Fruit fly (Drosophila melanogaster) whole organism, embryonic: ENCODE results near the gene CG34325.

ENCODE experiments used
- Asciz ChIP-seq: fragments of 200-800 bp; sonication (Bioruptor generic); optimal IDR thresholded peaks from 2 replicates; lab custom pipeline; 2017; ENCODE audit warnings: missing biosample characterization, mild to moderate bottlenecking, missing genetic modification characterization, missing genetic modification reagents
- Blimp-1 ChIP-seq: fragments of 200-800 bp; sonication (Bioruptor generic); optimal IDR thresholded peaks from 3 replicates; lab custom pipeline; 2018; ENCODE audit warnings: missing biosample characterization, missing genetic modification characterization, mild to moderate bottlenecking, moderate library complexity, missing genetic modification reagents
- CG10274 ChIP-seq: fragments of 200-800 bp; sonication (Bioruptor generic); optimal IDR thresholded peaks from 3 replicates; lab custom pipeline; 2017; ENCODE audit warnings: missing biosample characterization, mild to moderate bottlenecking, missing genetic modification characterization
- CG11504 ChIP-seq: fragments of 200-800 bp; sonication (Bioruptor generic); optimal IDR thresholded peaks from 3 replicates; lab custom pipeline; 2019; ENCODE audit warnings: missing biosample characterization, mild to moderate bottlenecking, missing genetic modification characterization, moderate library complexity
- CG12391 ChIP-seq: fragments of 200-800 bp; sonication (Bioruptor generic); optimal IDR thresholded peaks from 3 replicates; lab custom pipeline; 2018; ENCODE audit warnings: missing biosample characterization, mild to moderate bottlenecking, missing genetic modification characterization, moderate library complexity
- CG13424 ChIP-seq: fragments of 200-800 bp; sonication (Bioruptor generic); optimal IDR thresholded peaks from 2 replicates; lab custom pipeline; 2019; ENCODE audit warnings: missing biosample characterization, mild to moderate bottlenecking, missing genetic modification characterization, moderate library complexity
- CG14710 ChIP-seq: fragments of 200-800 bp; sonication (Bioruptor generic); optimal IDR thresholded peaks from 3 replicates; lab custom pipeline; 2019; ENCODE audit warnings: missing biosample characterization, mild to moderate bottlenecking, missing genetic modification characterization, moderate library complexity
- CG15269 ChIP-seq: fragments of 200-800 bp; sonication (Bioruptor generic); optimal IDR thresholded peaks from 2 replicates; lab custom pipeline; 2018; ENCODE audit warnings: missing biosample characterization, mild to moderate bottlenecking, missing genetic modification characterization, moderate library complexity
- CG17328 ChIP-seq: fragments of 200-800 bp; sonication (Bioruptor generic); IDR thresholded peaks from 2 replicates; pipeline ENCODE4 v1.3.6; 2022; ENCODE audit warnings: missing biosample characterization, missing genetic modification characterization
- CG17359 ChIP-seq: fragments of 200-800 bp; sonication (Bioruptor generic); optimal IDR thresholded peaks from 3 replicates; lab custom pipeline; 2018; ENCODE audit warnings: missing biosample characterization, mild to moderate bottlenecking, missing genetic modification characterization, moderate library complexity
- CG17385 ChIP-seq: fragments of 200-800 bp; sonication (Bioruptor generic); optimal IDR thresholded peaks from 3 replicates; lab custom pipeline; 2018; ENCODE audit warnings: missing biosample characterization, mild to moderate bottlenecking, missing genetic modification characterization
- CG17612 ChIP-seq: fragments of 200-800 bp; sonication (Bioruptor generic); IDR thresholded peaks from 2 replicates; pipeline ENCODE4 v1.3.6; 2022; ENCODE audit warnings: missing biosample characterization, missing genetic modification characterization
- CG18599 ChIP-seq: fragments of 200-800 bp; sonication (Bioruptor generic); optimal IDR thresholded peaks from 3 replicates; lab custom pipeline; 2017; ENCODE audit warnings: missing biosample characterization, missing genetic modification characterization, mild to moderate bottlenecking, moderate library complexity, missing genetic modification reagents
- CG18764 ChIP-seq: fragments of 200-800 bp; sonication (Bioruptor generic); optimal IDR thresholded peaks from 3 replicates; lab custom pipeline; 2016; ENCODE audit warnings: missing biosample characterization, missing genetic modification characterization
- CG31441 ChIP-seq: fragments of 200-800 bp; sonication (Bioruptor generic); IDR thresholded peaks from 2 replicates; pipeline ENCODE4 v1.3.6; 2022; ENCODE audit warnings: missing biosample characterization, missing genetic modification characterization
- CG3847 ChIP-seq: fragments of 200-800 bp; sonication (Bioruptor generic); IDR thresholded peaks from 2 replicates; pipeline ENCODE4 v1.3.6; 2022; ENCODE audit warnings: missing biosample characterization, missing genetic modification characterization
- CG6175 ChIP-seq: fragments of 200-800 bp; sonication (Bioruptor generic); IDR thresholded peaks from 3 replicates; pipeline ENCODE4 v1.3.6; 2022; ENCODE audit warnings: missing biosample characterization, missing genetic modification characterization
- CG6683 ChIP-seq: fragments of 200-800 bp; sonication (Bioruptor generic); optimal IDR thresholded peaks from 2 replicates; lab custom pipeline; 2017; ENCODE audit warnings: missing biosample characterization, mild to moderate bottlenecking, missing genetic modification characterization, missing genetic modification reagents
- CG6765 ChIP-seq: fragments of 200-800 bp; sonication (Bioruptor generic); optimal IDR thresholded peaks from 3 replicates; lab custom pipeline; 2017; ENCODE audit warnings: missing biosample characterization, mild to moderate bottlenecking, missing genetic modification characterization
- CG7372 ChIP-seq: fragments of 200-800 bp; sonication (Bioruptor generic); IDR thresholded peaks from 2 replicates; pipeline ENCODE4 v1.3.6; 2022; ENCODE audit warnings: missing biosample characterization, missing genetic modification characterization
- CG9876 ChIP-seq: fragments of 200-800 bp; sonication (Bioruptor generic); optimal IDR thresholded peaks from 2 replicates; lab custom pipeline; 2016; ENCODE audit warnings: missing biosample characterization, missing genetic modification characterization
- CkIIα-i1 ChIP-seq: fragments of 200-800 bp; sonication (Bioruptor generic); IDR thresholded peaks from 2 replicates; pipeline ENCODE4 v1.3.6; 2022; ENCODE audit warnings: missing biosample characterization, missing genetic modification characterization
- Drgx ChIP-seq: fragments of 200-800 bp; sonication (Bioruptor generic); IDR thresholded peaks from 2 replicates; pipeline ENCODE4 v1.3.6; 2022; ENCODE audit warnings: missing biosample characterization, missing genetic modification characterization
- Ets65A ChIP-seq: fragments of 200-800 bp; sonication (Bioruptor generic); peaks from one replicate; lab custom pipeline; 2016; ENCODE audit warnings: missing biosample characterization, missing genetic modification characterization
- Ets97D ChIP-seq: fragments of 200-800 bp; sonication (Bioruptor generic); optimal IDR thresholded peaks from 3 replicates; lab custom pipeline; 2016; ENCODE audit warnings: missing biosample characterization, missing genetic modification characterization
- Hr3 ChIP-seq: fragments of 200-800 bp; sonication (Bioruptor generic); optimal IDR thresholded peaks from 3 replicates; lab custom pipeline; 2016; ENCODE audit warnings: missing biosample characterization, missing genetic modification characterization
- Myb ChIP-seq: fragments of 200-800 bp; sonication (Bioruptor generic); optimal IDR thresholded peaks from 2 replicates; lab custom pipeline; 2016; ENCODE audit warnings: missing biosample characterization, missing genetic modification characterization
- PHDP ChIP-seq: fragments of 200-800 bp; sonication (Bioruptor generic); optimal IDR thresholded peaks from 3 replicates; lab custom pipeline; 2018; ENCODE audit warnings: missing biosample characterization, mild to moderate bottlenecking, missing genetic modification characterization, moderate library complexity
- Six4 ChIP-seq: fragments of 200-800 bp; sonication (Bioruptor generic); optimal IDR thresholded peaks from 2 replicates; lab custom pipeline; 2016; ENCODE audit warnings: missing biosample characterization, missing genetic modification characterization
- Ssrp ChIP-seq: fragments of 200-800 bp; sonication (Bioruptor generic); optimal IDR thresholded peaks from 2 replicates; lab custom pipeline; 2018; ENCODE audit warnings: missing biosample characterization, mild to moderate bottlenecking, missing genetic modification characterization, moderate library complexity
- Xrp1 ChIP-seq: fragments of 200-800 bp; sonication (Bioruptor generic); IDR thresholded peaks from 2 replicates; pipeline ENCODE4 v1.3.6; 2022; ENCODE audit warnings: missing biosample characterization, missing genetic modification characterization
- chm ChIP-seq: fragments of 200-800 bp; sonication (Bioruptor generic); IDR thresholded peaks from 2 replicates; pipeline ENCODE4 v1.3.6; 2022; ENCODE audit warnings: missing biosample characterization, missing genetic modification characterization
- dpn ChIP-seq, 2 experiments: fragments of 200-800 bp; sonication (Bioruptor generic); optimal IDR thresholded peaks; 3 replicates each; lab custom pipeline; 2016; ENCODE audit warnings: missing biosample characterization in 2 of 2, missing genetic modification characterization in 2 of 2
- emc ChIP-seq: fragments of 200-800 bp; sonication (Bioruptor generic); optimal IDR thresholded peaks from 2 replicates; lab custom pipeline; 2016; ENCODE audit warnings: missing biosample characterization, missing genetic modification characterization
- eyg ChIP-seq: fragments of 200-800 bp; sonication (Bioruptor generic); optimal IDR thresholded peaks from 3 replicates; lab custom pipeline; 2016; ENCODE audit warnings: missing biosample characterization, missing genetic modification characterization
- fd96Cb ChIP-seq: fragments of 200-800 bp; sonication (Bioruptor generic); optimal IDR thresholded peaks from 2 replicates; lab custom pipeline; 2018; ENCODE audit warnings: missing biosample characterization, mild to moderate bottlenecking, missing genetic modification characterization, moderate library complexity
- gem ChIP-seq: fragments of 200-800 bp; sonication (Bioruptor generic); optimal IDR thresholded peaks from 2 replicates; lab custom pipeline; 2019; ENCODE audit warnings: missing biosample characterization, mild to moderate bottlenecking, missing genetic modification characterization, moderate library complexity
- grau ChIP-seq: fragments of 200-800 bp; optimal IDR thresholded peaks from 3 replicates; lab custom pipeline; 2019; ENCODE audit warnings: missing biosample characterization, mild to moderate bottlenecking, missing genetic modification characterization, moderate library complexity
- h ChIP-seq: fragments of >200 bp; optimal IDR thresholded peaks from 2 replicates; lab custom pipeline; 2017
- hb ChIP-seq: fragments of 200-800 bp; sonication (Bioruptor generic); IDR thresholded peaks from 3 replicates; pipeline ENCODE4 v1.3.6; 2022; ENCODE audit warnings: missing biosample characterization, missing genetic modification characterization; ENCODE audit not compliant: partially characterized antibody
- ken ChIP-seq: fragments of 200-800 bp; sonication (Bioruptor generic); IDR thresholded peaks from 3 replicates; pipeline ENCODE4 v1.3.6; 2022; ENCODE audit warnings: missing biosample characterization, missing genetic modification characterization
- nerfin-2 ChIP-seq: fragments of 200-800 bp; sonication (Bioruptor generic); IDR thresholded peaks from 2 replicates; pipeline ENCODE4 v1.3.6; 2022; ENCODE audit warnings: missing biosample characterization, missing genetic modification characterization; ENCODE audit not compliant: partially characterized antibody
- nmo ChIP-seq: fragments of 200-800 bp; sonication (Bioruptor generic); optimal IDR thresholded peaks from 2 replicates; lab custom pipeline; 2018; ENCODE audit warnings: missing biosample characterization, mild to moderate bottlenecking, missing genetic modification characterization, moderate library complexity
- odd ChIP-seq: fragments of 200-800 bp; sonication (Bioruptor generic); optimal IDR thresholded peaks from 2 replicates; lab custom pipeline; 2017; ENCODE audit warnings: missing biosample characterization, mild to moderate bottlenecking, missing genetic modification characterization
- ranshi ChIP-seq: fragments of 200-800 bp; sonication (Bioruptor generic); IDR thresholded peaks from 2 replicates; pipeline ENCODE4 v1.3.6; 2022; ENCODE audit warnings: missing biosample characterization, missing genetic modification characterization
- schlank ChIP-seq: fragments of 200-800 bp; sonication (Bioruptor generic); optimal IDR thresholded peaks from 2 replicates; lab custom pipeline; 2018; ENCODE audit warnings: missing biosample characterization, mild to moderate bottlenecking, missing genetic modification characterization
- sim ChIP-seq: fragments of 200-800 bp; sonication (Bioruptor generic); IDR thresholded peaks from 2 replicates; pipeline ENCODE4 v1.3.6; 2022; ENCODE audit warnings: missing biosample characterization, missing genetic modification characterization
- sna ChIP-seq: fragments of 200-800 bp; sonication (Bioruptor generic); IDR thresholded peaks from 2 replicates; pipeline ENCODE4 v1.3.6; 2022; ENCODE audit warnings: missing biosample characterization, missing genetic modification characterization; ENCODE audit not compliant: partially characterized antibody
- unpg ChIP-seq: fragments of 200-800 bp; sonication (Bioruptor generic); optimal IDR thresholded peaks from 3 replicates; lab custom pipeline; 2018; ENCODE audit warnings: missing biosample characterization, mild to moderate bottlenecking, missing genetic modification characterization, moderate library complexity
- z ChIP-seq: fragments of 200-800 bp; sonication (Bioruptor generic); IDR thresholded peaks from 3 replicates; pipeline ENCODE4 v1.3.6; 2022; ENCODE audit warnings: missing biosample characterization, missing genetic modification characterization
- zen ChIP-seq: fragments of 200-800 bp; sonication (Bioruptor generic); optimal IDR thresholded peaks from 3 replicates; lab custom pipeline; 2018; ENCODE audit warnings: missing biosample characterization, mild to moderate bottlenecking, missing genetic modification characterization, moderate library complexity
- zf30C ChIP-seq: fragments of 200-800 bp; sonication (Bioruptor generic); optimal IDR thresholded peaks from 3 replicates; lab custom pipeline; 2018; ENCODE audit warnings: missing biosample characterization, mild to moderate bottlenecking, missing genetic modification characterization

CG34325 gene

DNA sequence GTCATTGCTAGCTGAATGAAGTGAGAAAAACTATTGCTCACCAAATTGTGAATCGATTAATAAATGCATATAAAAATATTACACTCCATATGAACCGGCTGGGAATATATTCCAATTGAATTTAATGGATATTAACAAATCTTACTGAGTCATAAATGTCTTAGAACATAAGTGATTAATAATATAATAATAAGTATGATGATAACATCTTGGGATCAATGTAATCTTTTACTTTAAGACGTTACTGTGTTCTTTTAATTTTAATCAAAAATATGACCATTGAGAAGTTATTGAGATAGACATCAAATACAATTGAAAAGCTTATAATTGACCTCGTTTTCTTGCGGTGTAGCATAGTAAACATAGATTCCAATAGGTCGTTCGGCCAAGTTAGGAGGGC is 28.9 kb downstream of the CG34325 start (continued):
- TF ChIP-seq CG3847 (GFP tag; lab: Robert Waterston, UW) (0 out of 2 replicates have a peak, but pooled peaks have one; percentile 6), PHDP (tag; lab: Kevin White, UChicago) (peak; percentile 12), CG18599 (GFP tag; lab: Kevin White, UChicago) (peak; percentile 1), CG10274 (GFP tag; lab: Kevin White, UChicago) (no peak), eyg (no peak), Ssrp (tag; lab: Kevin White, UChicago) (peak; percentile 17), sna (GFP tag; lab: Robert Waterston, UW) (no peak), ranshi (GFP tag; lab: Robert Waterston, UW) (no peak), Ets97D (no peak), CG17328 (GFP tag; lab: Robert Waterston, UW) (no peak), dpn (GFP tag; optimal IDR thresholded peaks at IDR 0.05; lab: Kevin White, UChicago) (no peak), CG15269 (tag; lab: Kevin White, UChicago) (peak; percentile 54), CG13424 (tag; lab: Kevin White, UChicago) (peak; percentile 47), emc (GFP tag; lab: Kevin White, UChicago) (no peak), hb (GFP tag; lab: Robert Waterston, UW) (no peak), CG18764 (GFP tag; lab: Kevin White, UChicago) (no peak), nerfin-2 (GFP tag; lab: Robert Waterston, UW) (no peak), CG6765 (no peak), zen (no peak), CG9876 (GFP tag; lab: Kevin White, UChicago) (no peak), Ets65A (peak; percentile 52), Hr3 (GFP tag; lab: Kevin White, UChicago) (no peak), CG17385 (GFP tag; lab: Kevin White, UChicago) (peak; percentile 39), nmo (peak; percentile 29), fd96Cb (no peak), ken (GFP tag; lab: Robert Waterston, UW) (no peak), sim (no peak), CG17359 (tag; lab: Kevin White, UChicago) (no peak), grau (peak; percentile 55), h (lab: Kevin White, UChicago) (no peak), odd (GFP tag; lab: Kevin White, UChicago) (no peak), CG14710 (tag; lab: Kevin White, UChicago) (no peak), Xrp1 (GFP tag; lab: Robert Waterston, UW) (no peak), CkIIα-i1 (no peak), Blimp-1 (GFP tag; lab: Kevin White, UChicago) (no peak), CG6175 (GFP tag; lab: Robert Waterston, UW) (no peak), Asciz (no peak), unpg (peak; percentile 5), CG17612 (GFP tag; lab: Robert Waterston, UW) (no peak), schlank (tag; lab: Kevin White, UChicago) (no peak), Six4 (GFP tag; lab: Kevin White, UChicago) (no peak), z (GFP tag; lab: Robert Waterston, UW) (no peak), CG12391 (tag; lab: Kevin White, UChicago) (peak; percentile 48), zf30C (GFP tag; lab: Kevin White, UChicago) (no peak), CG31441 (GFP tag; lab: Robert Waterston, UW) (peak; percentile 37; the same call in 1 of the 2 replicates), Myb (GFP tag; lab: Kevin White, UChicago) (no peak), CG11504 (peak; percentile 34), chm (GFP tag; lab: Robert Waterston, UW) (no peak), CG7372 (GFP tag; lab: Robert Waterston, UW) (no peak), Drgx (GFP tag; lab: Robert Waterston, UW) (no peak), CG6683 (GFP tag; lab: Kevin White, UChicago) (no peak), gem (tag; lab: Kevin White, UChicago) (peak; percentile 64)
